Fruit fly (Drosophila melanogaster) whole organism: Measurements from ENCODE around the gene CG15892.
A peak's percentile ranks its signal among the peaks of the same experiment; 100 is the strongest.

ENCODE experiments used
- CG8478 ChIP-seq: fragments of >200 bp; optimal IDR thresholded peaks from 2 replicates; lab custom pipeline; 2018; ENCODE audit warnings: inconsistent platforms
- Dll ChIP-seq: fragments of >200 bp; optimal IDR thresholded peaks from 2 replicates; lab custom pipeline; 2017
- EcR ChIP-seq, 2 experiments: fragments of >200 bp; optimal IDR thresholded peaks; 2 replicates each; lab custom pipeline; 2017; ENCODE audit warnings: missing biosample characterization in 2 of 2, missing genetic modification characterization in 2 of 2, missing genetic modification reagents in 2 of 2
- pan ChIP-seq: fragments of >200 bp; optimal IDR thresholded peaks from 2 replicates; lab custom pipeline; 2017
- psq ChIP-seq: fragments of >200 bp; optimal IDR thresholded peaks from 2 replicates; lab custom pipeline; 2017
- usp ChIP-seq: fragments of >200 bp; optimal IDR thresholded peaks from 2 replicates; lab custom pipeline; 2017; ENCODE audit warnings: missing biosample characterization, missing genetic modification characterization, mixed read lengths

The CG15892 gene

DNA sequence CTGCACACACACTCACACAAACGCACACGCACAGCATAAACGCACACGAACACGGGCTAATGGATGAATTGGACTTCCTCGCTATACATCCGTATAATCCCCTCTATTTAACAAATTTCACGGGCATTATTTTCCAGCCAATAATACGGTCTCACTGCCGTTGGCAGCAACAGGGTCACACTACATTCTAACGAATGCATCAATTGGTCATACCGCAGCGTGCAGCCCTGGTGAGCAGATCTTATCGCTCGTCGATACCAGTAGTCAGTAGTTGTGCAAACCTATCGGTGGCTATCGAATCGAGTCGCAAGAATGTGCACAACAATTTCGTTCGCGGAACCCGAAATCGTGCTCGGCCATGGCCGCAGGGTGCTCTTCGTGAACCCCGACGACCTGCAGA, 6.3 kb downstream of the CG15892 start, which contains the start of the genes Top3beta and wuho:
TSS of gene Top3beta (minus strand) at position 149 of the 400 bp plus-strand sequence.
TSS of gene wuho (plus strand) at position 259 of the 400 bp plus-strand sequence.
- no peak for TF ChIP-seq EcR (GFP tag; optimal IDR thresholded peaks at IDR 0.05; lab: Kevin White, UChicago)
- TF ChIP-seq psq (lab: Kevin White, UChicago), result no peak
- TF ChIP-seq Dll (lab: Kevin White, UChicago), result no peak
- TF ChIP-seq pan (lab: Kevin White, UChicago), result no peak
- TF ChIP-seq CG8478 (lab: Kevin White, UChicago), result no peak
- no peak for TF ChIP-seq usp (GFP tag; lab: Kevin White, UChicago)

dm6 chrX:6283470-6283869, 10.7 kb downstream of the CG15892 start, which contains the start of gene CG11700:
TSS of gene CG11700 (minus strand) at chrX:6283575.
- TF ChIP-seq usp (GFP tag; lab: Kevin White, UChicago), result no peak
- no peak for TF ChIP-seq Dll (lab: Kevin White, UChicago)
- no peak for TF ChIP-seq CG8478 (lab: Kevin White, UChicago)
- TF ChIP-seq pan (lab: Kevin White, UChicago), result no peak
- no peak for TF ChIP-seq psq (lab: Kevin White, UChicago)
- no peak for TF ChIP-seq EcR (GFP tag; optimal IDR thresholded peaks at IDR 0.05; lab: Kevin White, UChicago)

- no peak for TF ChIP-seq Dll (lab: Kevin White, UChicago)
Observed at dm6 chrX:6279629-6280073, 14.5 kb downstream of the CG15892 start, which contains the start of gene Ubi-p5E. TSS of gene Ubi-p5E (minus strand) at chrX:6279647.

dm6 chrX:6278879-6279628, 15.1 kb downstream of the CG15892 start:
- TF ChIP-seq pan (lab: Kevin White, UChicago) (no peak), CG8478 (lab: Kevin White, UChicago) (peak; percentile 69)

DNA sequence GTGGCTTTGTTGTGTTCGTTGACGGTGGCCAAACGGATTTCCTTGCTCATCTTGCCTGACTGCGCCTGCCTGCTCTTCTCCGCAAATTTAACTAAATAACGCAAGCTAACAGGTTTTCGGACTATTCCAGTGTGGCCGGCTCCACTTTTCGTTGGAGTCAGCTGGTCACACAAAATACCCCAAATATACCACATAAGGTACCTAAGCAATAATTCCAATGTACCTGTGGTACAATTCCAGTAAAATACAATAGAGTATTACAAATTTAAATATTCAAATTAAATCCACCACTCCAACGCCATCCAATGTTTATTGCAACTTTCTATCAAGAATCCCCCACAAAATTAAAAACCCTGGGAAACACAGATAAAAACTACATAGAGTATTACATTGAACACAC, 17.6 kb downstream of the CG15892 start, which contains the start of gene CG3566:
TSS of gene CG3566 (minus strand) at position 135 of the 400 bp plus-strand sequence.
- TF ChIP-seq CG8478 (lab: Kevin White, UChicago) (no peak), pan (lab: Kevin White, UChicago) (no peak), EcR (GFP tag; optimal IDR thresholded peaks at IDR 0.05; lab: Kevin White, UChicago) (no peak), usp (GFP tag; lab: Kevin White, UChicago) (no peak), psq (lab: Kevin White, UChicago) (no peak), Dll (lab: Kevin White, UChicago) (no peak)

DNA sequence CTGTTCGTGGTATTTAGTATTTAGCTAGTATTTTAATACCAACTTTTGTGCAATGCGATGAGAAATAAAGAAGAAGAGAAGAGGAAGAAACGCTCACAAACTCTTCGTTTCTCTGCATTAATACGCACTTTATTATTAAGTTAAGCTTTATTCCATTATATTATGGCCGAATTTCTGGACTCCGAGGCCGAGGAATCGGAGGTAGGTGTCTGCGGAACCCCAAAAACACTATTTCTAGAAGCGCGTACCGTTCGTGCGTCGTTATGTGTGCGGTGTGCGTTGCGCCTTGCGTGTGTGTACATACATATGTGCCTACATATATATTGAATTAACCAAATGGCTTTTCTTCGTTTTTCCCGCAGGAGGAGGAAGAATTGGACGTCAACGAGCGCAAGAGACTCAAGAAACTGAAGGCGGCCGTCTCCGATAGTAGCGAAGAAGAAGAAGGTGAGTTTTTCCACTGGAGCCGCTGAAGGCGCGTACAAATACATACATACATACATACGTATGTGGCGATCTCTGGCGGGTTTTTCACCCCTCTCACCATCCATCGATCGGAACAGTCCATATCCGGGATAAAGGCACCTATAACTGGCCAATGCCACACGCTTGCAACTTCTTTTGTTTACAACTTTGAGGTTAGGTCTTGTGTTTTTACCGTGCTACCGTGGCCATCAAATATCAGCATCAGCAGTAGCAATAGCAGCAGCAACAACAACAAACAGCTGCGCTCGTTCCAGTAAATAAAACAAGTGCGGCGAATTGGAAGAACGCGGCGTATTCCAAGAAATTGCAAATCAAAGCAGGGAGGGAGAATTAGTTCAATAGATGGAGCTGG, 26.2 kb downstream of the CG15892 start, which contains the start of gene Spt6:
TSS of gene Spt6 (plus strand) at position 53 of the 838 bp plus-strand sequence.
- TF ChIP-seq EcR (GFP tag; optimal IDR thresholded peaks at IDR 0.05; lab: Kevin White, UChicago) (no peak), Dll (lab: Kevin White, UChicago) (no peak), CG8478 (lab: Kevin White, UChicago) (no peak), pan (lab: Kevin White, UChicago) (no peak), usp (GFP tag; lab: Kevin White, UChicago) (no peak), psq (lab: Kevin White, UChicago) (no peak)

DNA sequence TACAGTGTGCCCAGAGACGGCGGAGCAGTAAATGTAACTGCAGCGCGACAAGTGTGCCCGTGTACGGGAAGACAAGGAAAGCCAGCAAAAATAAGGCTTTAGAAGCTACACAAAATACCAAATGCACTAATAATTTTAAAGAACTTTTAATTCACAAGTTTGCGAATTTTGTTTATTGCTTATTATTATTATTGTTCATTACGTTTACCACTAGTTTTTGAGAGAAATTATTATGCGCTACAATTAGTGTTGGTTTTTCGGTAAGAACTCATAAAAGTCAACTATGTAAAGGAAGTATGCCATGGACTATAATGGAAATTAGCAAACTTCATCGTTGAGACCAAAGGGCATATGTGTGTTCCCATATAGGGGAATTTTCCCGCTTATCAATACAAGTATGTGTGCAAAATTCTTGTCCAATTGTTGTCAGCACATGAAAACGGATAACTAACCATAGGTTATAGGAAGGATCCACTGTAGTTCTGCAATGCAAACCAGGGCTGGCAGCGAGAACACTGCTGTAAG, 26.9 kb downstream of the CG15892 start, which contains the start of gene schlank:
TSS of gene schlank (minus strand) at position 42 of the 525 bp plus-strand sequence.
- TF ChIP-seq pan (lab: Kevin White, UChicago), result no peak
- no peak for TF ChIP-seq CG8478 (lab: Kevin White, UChicago)

dm6 chrX:6266092-6266491, 28.1 kb downstream of the CG15892 start:
- TF ChIP-seq psq (lab: Kevin White, UChicago) (no peak), pan (lab: Kevin White, UChicago) (no peak), Dll (lab: Kevin White, UChicago) (no peak), CG8478 (lab: Kevin White, UChicago) (no peak), EcR (GFP tag; optimal IDR thresholded peaks at IDR 0.05; lab: Kevin White, UChicago) (no peak), usp (GFP tag; lab: Kevin White, UChicago) (no peak)

DNA sequence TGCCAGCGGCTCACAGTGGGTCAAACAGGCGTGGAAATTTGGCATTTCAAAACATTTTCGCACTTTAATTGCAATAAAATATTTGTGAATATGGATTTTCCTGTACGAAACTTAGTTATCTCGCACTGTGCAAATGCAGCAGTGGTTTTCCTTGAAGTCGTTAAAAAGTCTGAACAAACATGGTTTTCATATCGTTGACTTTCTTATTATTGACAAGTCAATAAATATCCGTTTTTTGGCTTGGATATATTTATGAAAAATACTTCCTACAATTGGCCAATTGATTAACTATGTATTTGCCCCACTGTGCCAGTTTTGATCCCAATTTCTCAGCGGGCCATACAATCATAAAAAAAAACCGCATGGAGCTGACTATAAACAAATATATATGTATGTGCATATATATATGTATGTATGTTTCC, 28.7 kb downstream of the CG15892 start:
- TF ChIP-seq psq (lab: Kevin White, UChicago) (no peak), Dll (lab: Kevin White, UChicago) (no peak), usp (GFP tag; lab: Kevin White, UChicago) (no peak), CG8478 (lab: Kevin White, UChicago) (no peak)

- TF ChIP-seq usp (GFP tag; lab: Kevin White, UChicago) (no peak), CG8478 (lab: Kevin White, UChicago) (no peak), EcR (GFP tag; optimal IDR thresholded peaks at IDR 0.05; lab: Kevin White, UChicago) (no peak), pan (lab: Kevin White, UChicago) (no peak), psq (lab: Kevin White, UChicago) (no peak), Dll (lab: Kevin White, UChicago) (no peak)
Observed at dm6 chrX:6264456-6264855, 29.7 kb downstream of the CG15892 start.

DNA sequence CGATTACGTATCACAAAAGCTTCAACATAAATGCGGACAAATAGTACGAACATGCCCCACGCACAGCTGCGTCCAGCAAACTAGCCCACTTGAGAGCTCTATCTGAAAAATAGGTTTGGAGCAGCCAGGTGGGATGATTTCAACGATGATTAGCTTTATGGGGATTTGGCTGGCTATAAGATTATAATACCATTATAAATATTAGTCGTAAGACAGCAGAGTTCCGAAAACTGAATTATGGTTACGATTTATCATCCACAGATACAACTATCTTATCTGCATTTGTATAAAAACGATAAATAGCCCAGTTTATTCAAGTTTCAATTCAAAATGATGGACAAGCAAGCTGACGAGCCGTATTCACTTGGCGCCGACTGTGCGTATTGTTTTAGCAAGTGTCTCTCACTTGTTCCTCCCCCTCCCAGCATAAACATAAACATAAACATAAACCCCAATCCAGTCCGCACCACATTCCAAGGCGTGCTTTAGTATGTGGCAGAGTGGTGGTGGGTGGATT, 30.5 kb downstream of the CG15892 start:
- TF ChIP-seq CG8478 (lab: Kevin White, UChicago) (no peak), pan (lab: Kevin White, UChicago) (no peak), psq (lab: Kevin White, UChicago) (no peak), EcR (GFP tag; optimal IDR thresholded peaks at IDR 0.05; lab: Kevin White, UChicago) (no peak), usp (GFP tag; lab: Kevin White, UChicago) (no peak), Dll (lab: Kevin White, UChicago) (no peak)
